Fruit fly (Drosophila melanogaster) whole organism, embryonic: ENCODE measurements around the gene fz.
A peak's percentile ranks its signal among the peaks of the same experiment; 100 is the strongest.

Experiments
- Bdp1 ChIP-seq: fragments of 200-800 bp; sonication (Bioruptor generic); optimal IDR thresholded peaks from 3 replicates; lab custom pipeline; 2016; ENCODE audit warnings: missing biosample characterization, missing genetic modification characterization
- Bgb ChIP-seq: fragments of 200-800 bp; sonication (Bioruptor generic); IDR thresholded peaks from 2 replicates; pipeline ENCODE4 v1.3.6; 2022; ENCODE audit warnings: missing biosample characterization, missing genetic modification characterization; ENCODE audit not compliant: partially characterized antibody
- CG10209 ChIP-seq: fragments of 200-800 bp; sonication (Bioruptor generic); optimal IDR thresholded peaks from 3 replicates; lab custom pipeline; 2017; ENCODE audit warnings: missing biosample characterization, mild to moderate bottlenecking, missing genetic modification characterization, missing genetic modification reagents
- CG11560 ChIP-seq: fragments of 200-800 bp; sonication (Bioruptor generic); IDR thresholded peaks from 3 replicates; pipeline ENCODE4 v1.3.6; 2022; ENCODE audit warnings: missing biosample characterization, missing genetic modification characterization
- CG12744 ChIP-seq: fragments of 200-800 bp; sonication (Bioruptor generic); optimal IDR thresholded peaks from 2 replicates; lab custom pipeline; 2016; ENCODE audit warnings: missing biosample characterization, missing genetic modification characterization
- CG15479 ChIP-seq: fragments of 200-800 bp; sonication (Bioruptor generic); optimal IDR thresholded peaks from 3 replicates; lab custom pipeline; 2019; ENCODE audit warnings: missing biosample characterization, mild to moderate bottlenecking, missing genetic modification characterization, moderate library complexity
- CG17186 ChIP-seq: fragments of 200-800 bp; sonication (Bioruptor generic); optimal IDR thresholded peaks from 3 replicates; lab custom pipeline; 2017; ENCODE audit warnings: missing biosample characterization, missing genetic modification reagents, missing genetic modification characterization
- CG17612 ChIP-seq: fragments of 200-800 bp; sonication (Bioruptor generic); IDR thresholded peaks from 2 replicates; pipeline ENCODE4 v1.3.6; 2022; ENCODE audit warnings: missing biosample characterization, missing genetic modification characterization
- CG4360 ChIP-seq: fragments of 200-800 bp; sonication (Bioruptor generic); IDR thresholded peaks from 2 replicates; pipeline ENCODE4 v1.3.6; 2022; ENCODE audit warnings: missing biosample characterization, missing genetic modification characterization
- CG4854 ChIP-seq: fragments of 200-800 bp; sonication (Bioruptor generic); optimal IDR thresholded peaks from 2 replicates; lab custom pipeline; 2016; ENCODE audit warnings: missing biosample characterization, missing genetic modification characterization, inconsistent platforms
- CG7357 ChIP-seq: fragments of 200-800 bp; sonication (Bioruptor generic); IDR thresholded peaks from 3 replicates; pipeline ENCODE4 v1.3.6; 2022; ENCODE audit warnings: missing biosample characterization, missing genetic modification characterization
- CG8290 ChIP-seq, 3 experiments: fragments of 200-800 bp; sonication (Bioruptor generic); optimal IDR thresholded peaks; 2 replicates each; lab custom pipeline; 2016 to 2019; ENCODE audit warnings: missing biosample characterization in 3 of 3, missing genetic modification characterization in 3 of 3, mild to moderate bottlenecking in 2 of 3, moderate library complexity in 1 of 3
- CG8388 ChIP-seq: fragments of 200-800 bp; sonication (Bioruptor generic); optimal IDR thresholded peaks from 2 replicates; lab custom pipeline; 2019; ENCODE audit warnings: missing biosample characterization, mild to moderate bottlenecking, missing genetic modification characterization, moderate library complexity
- CG9817 ChIP-seq: fragments of 200-800 bp; sonication (Bioruptor generic); optimal IDR thresholded peaks from 2 replicates; lab custom pipeline; 2018; ENCODE audit warnings: missing biosample characterization, mild to moderate bottlenecking, missing genetic modification characterization, moderate library complexity
- Drgx ChIP-seq: fragments of 200-800 bp; sonication (Bioruptor generic); IDR thresholded peaks from 2 replicates; pipeline ENCODE4 v1.3.6; 2022; ENCODE audit warnings: missing biosample characterization, missing genetic modification characterization
- E2f2 ChIP-seq: fragments of 200-800 bp; sonication (Bioruptor generic); IDR thresholded peaks from 2 replicates; pipeline ENCODE4 v1.3.6; 2022; ENCODE audit warnings: missing biosample characterization, missing genetic modification characterization
- Gsc ChIP-seq: fragments of 200-800 bp; sonication (Bioruptor generic); IDR thresholded peaks from 2 replicates; pipeline ENCODE4 v1.3.6; 2022; ENCODE audit warnings: missing biosample characterization, missing genetic modification characterization
- H15 ChIP-seq: fragments of 200-800 bp; sonication (Bioruptor generic); IDR thresholded peaks from 3 replicates; pipeline ENCODE4 v1.3.6; 2022; ENCODE audit warnings: missing biosample characterization, missing genetic modification characterization
- HHEX ChIP-seq: fragments of 200-800 bp; sonication (Bioruptor generic); optimal IDR thresholded peaks from 3 replicates; lab custom pipeline; 2017; ENCODE audit warnings: missing biosample characterization, mild to moderate bottlenecking, missing genetic modification characterization, missing genetic modification reagents
- HLH3B ChIP-seq: fragments of 200-800 bp; sonication (Bioruptor generic); IDR thresholded peaks from 2 replicates; pipeline ENCODE4 v1.3.6; 2022; ENCODE audit warnings: missing biosample characterization, missing genetic modification characterization
- Med ChIP-seq: fragments of 200-800 bp; sonication (Bioruptor generic); peaks from one replicate; lab custom pipeline; 2016; ENCODE audit warnings: missing biosample characterization, missing genetic modification characterization, mild to moderate bottlenecking, inconsistent platforms, moderate library complexity
- Neu2 ChIP-seq: fragments of 200-800 bp; sonication (Bioruptor generic); optimal IDR thresholded peaks from 3 replicates; lab custom pipeline; 2016; ENCODE audit warnings: missing biosample characterization, missing genetic modification characterization, borderline replicate concordance
- Oli ChIP-seq: fragments of 200-800 bp; sonication (Bioruptor generic); optimal IDR thresholded peaks from 2 replicates; lab custom pipeline; 2018; ENCODE audit warnings: missing biosample characterization, mild to moderate bottlenecking, missing genetic modification characterization, moderate library complexity
- Poxn ChIP-seq: fragments of 200-800 bp; sonication (Bioruptor generic); IDR thresholded peaks from 2 replicates; pipeline ENCODE4 v1.3.6; 2022; ENCODE audit warnings: missing biosample characterization, missing genetic modification characterization
- Sox100B ChIP-seq: fragments of 200-800 bp; sonication (Bioruptor generic); optimal IDR thresholded peaks from 3 replicates; lab custom pipeline; 2018; ENCODE audit warnings: missing biosample characterization, mild to moderate bottlenecking, missing genetic modification characterization
- Sry-β ChIP-seq: fragments of 200-800 bp; sonication (Bioruptor generic); optimal IDR thresholded peaks from 2 replicates; lab custom pipeline; 2018; ENCODE audit warnings: missing biosample characterization, mild to moderate bottlenecking, missing genetic modification characterization, moderate library complexity
- ara ChIP-seq: fragments of 200-800 bp; sonication (Bioruptor generic); IDR thresholded peaks from 2 replicates; pipeline ENCODE4 v1.3.6; 2022; ENCODE audit warnings: missing biosample characterization, missing genetic modification characterization
- cas ChIP-seq: fragments of 200-800 bp; sonication (Bioruptor generic); IDR thresholded peaks from 2 replicates; pipeline ENCODE4 v1.3.6; 2022; ENCODE audit warnings: missing biosample characterization, missing genetic modification characterization
- chif ChIP-seq, 2 experiments: fragments of 200-800 bp; sonication (Bioruptor generic); optimal IDR thresholded peaks; 3 replicates each; lab custom pipeline; 2016; ENCODE audit warnings: missing biosample characterization in 2 of 2, missing genetic modification characterization in 2 of 2
- chn ChIP-seq: fragments of 200-800 bp; sonication (Bioruptor generic); optimal IDR thresholded peaks from 2 replicates; lab custom pipeline; 2016; ENCODE audit warnings: missing biosample characterization, missing genetic modification characterization
- dan ChIP-seq: fragments of 200-800 bp; sonication (Bioruptor generic); IDR thresholded peaks from 2 replicates; pipeline ENCODE4 v1.3.6; 2022; ENCODE audit warnings: missing biosample characterization, missing genetic modification characterization
- emc ChIP-seq: fragments of 200-800 bp; sonication (Bioruptor generic); optimal IDR thresholded peaks from 2 replicates; lab custom pipeline; 2016; ENCODE audit warnings: missing biosample characterization, missing genetic modification characterization
- fd102C ChIP-seq: fragments of 200-800 bp; sonication (Bioruptor generic); optimal IDR thresholded peaks from 2 replicates; lab custom pipeline; 2018; ENCODE audit warnings: missing biosample characterization, mild to moderate bottlenecking, missing genetic modification characterization, moderate library complexity
- fd64A ChIP-seq: fragments of 200-800 bp; sonication (Bioruptor generic); optimal IDR thresholded peaks from 3 replicates; lab custom pipeline; 2018; ENCODE audit warnings: missing biosample characterization, mild to moderate bottlenecking, missing genetic modification characterization
- fd96Cb ChIP-seq: fragments of 200-800 bp; sonication (Bioruptor generic); optimal IDR thresholded peaks from 2 replicates; lab custom pipeline; 2018; ENCODE audit warnings: missing biosample characterization, mild to moderate bottlenecking, missing genetic modification characterization, moderate library complexity
- grau ChIP-seq: fragments of 200-800 bp; optimal IDR thresholded peaks from 3 replicates; lab custom pipeline; 2019; ENCODE audit warnings: missing biosample characterization, mild to moderate bottlenecking, missing genetic modification characterization, moderate library complexity
- hbn ChIP-seq: fragments of 200-800 bp; sonication (Bioruptor generic); IDR thresholded peaks from 2 replicates; pipeline ENCODE4 v1.3.6; 2022; ENCODE audit warnings: missing biosample characterization, missing genetic modification characterization; ENCODE audit not compliant: partially characterized antibody
- lab ChIP-seq: fragments of 200-800 bp; sonication (Bioruptor generic); optimal IDR thresholded peaks from 3 replicates; lab custom pipeline; 2017; ENCODE audit warnings: missing biosample characterization, missing genetic modification characterization, mild to moderate bottlenecking, moderate library complexity, missing genetic modification reagents
- org-1 ChIP-seq: fragments of 200-800 bp; sonication (Bioruptor generic); optimal IDR thresholded peaks from 2 replicates; lab custom pipeline; 2017; ENCODE audit warnings: missing biosample characterization, missing genetic modification characterization
- pho ChIP-seq: fragments of 200-800 bp; sonication (Bioruptor generic); optimal IDR thresholded peaks from 2 replicates; lab custom pipeline; 2016; ENCODE audit warnings: missing biosample characterization, missing genetic modification characterization
- repo ChIP-seq: fragments of 200-800 bp; sonication (Bioruptor generic); optimal IDR thresholded peaks from 2 replicates; lab custom pipeline; 2016; ENCODE audit warnings: missing biosample characterization, missing genetic modification characterization
- row ChIP-seq: fragments of 200-800 bp; sonication (Bioruptor generic); IDR thresholded peaks from 3 replicates; pipeline ENCODE4 v1.3.6; 2022; ENCODE audit warnings: missing biosample characterization, missing genetic modification characterization
- sima ChIP-seq: fragments of 200-800 bp; sonication (Bioruptor generic); optimal IDR thresholded peaks from 2 replicates; lab custom pipeline; 2016; ENCODE audit warnings: missing biosample characterization, missing genetic modification characterization
- slbo ChIP-seq: fragments of 200-800 bp; sonication (Bioruptor generic); IDR thresholded peaks from 2 replicates; pipeline ENCODE4 v1.3.6; 2022; ENCODE audit warnings: missing biosample characterization, missing genetic modification characterization
- trem ChIP-seq: fragments of 200-800 bp; optimal IDR thresholded peaks from 3 replicates; lab custom pipeline; 2019; ENCODE audit warnings: missing biosample characterization, mild to moderate bottlenecking, missing genetic modification characterization, moderate library complexity
- usp ChIP-seq: fragments of >200 bp; optimal IDR thresholded peaks from 2 replicates; lab custom pipeline; 2017; ENCODE audit warnings: missing biosample characterization, missing genetic modification characterization
- vnd ChIP-seq: fragments of 200-800 bp; sonication (Bioruptor generic); IDR thresholded peaks from 3 replicates; pipeline ENCODE4 v1.3.6; 2022; ENCODE audit warnings: missing biosample characterization, missing genetic modification characterization; ENCODE audit not compliant: partially characterized antibody
- zfh2 ChIP-seq: fragments of 200-800 bp; sonication (Bioruptor generic); optimal IDR thresholded peaks from 2 replicates; lab custom pipeline; 2016; ENCODE audit warnings: missing biosample characterization, missing genetic modification characterization

The fz gene

dm6 chr3L:14350218-14350617 is 76.1 kb downstream of the fz start (continued):
- TF ChIP-seq CG4854 (GFP tag; lab: Kevin White, UChicago), result no peak
- TF ChIP-seq CG11560 (tag; lab: Robert Waterston, UW), result no peak
- no peak for TF ChIP-seq Poxn (GFP tag; lab: Robert Waterston, UW)
- no peak for TF ChIP-seq CG8388 (GFP tag; lab: Kevin White, UChicago)
- no peak for TF ChIP-seq lab
- no peak for TF ChIP-seq Neu2 (GFP tag; lab: Kevin White, UChicago)
- TF ChIP-seq dan (GFP tag; lab: Robert Waterston, UW), result no peak
- TF ChIP-seq CG8290 (GFP tag; optimal IDR thresholded peaks at IDR 0.05; lab: Kevin White, UChicago), result no peak
- TF ChIP-seq CG8290 (tag; optimal IDR thresholded peaks at IDR 0.05; lab: Kevin White, UChicago), result no peak
- TF ChIP-seq sima (GFP tag; lab: Kevin White, UChicago), result no peak
- no peak for TF ChIP-seq vnd
- no peak for TF ChIP-seq CG17612 (GFP tag; lab: Robert Waterston, UW)
- no peak for TF ChIP-seq Bdp1 (GFP tag; lab: Kevin White, UChicago)
- TF ChIP-seq H15 (GFP tag; lab: Robert Waterston, UW), result no peak
- no peak for TF ChIP-seq Sox100B (GFP tag; lab: Kevin White, UChicago)
- no peak for TF ChIP-seq fd96Cb (tag; lab: Kevin White, UChicago)
- TF ChIP-seq Drgx (GFP tag; lab: Robert Waterston, UW), result no peak
- TF ChIP-seq zfh2 (GFP tag; lab: Kevin White, UChicago), result no peak
- TF ChIP-seq usp (GFP tag; lab: Kevin White, UChicago), result no peak
- no peak for TF ChIP-seq chn (GFP tag; lab: Kevin White, UChicago)
- no peak for TF ChIP-seq hbn (GFP tag; lab: Robert Waterston, UW)
- TF ChIP-seq E2f2 (GFP tag; lab: Robert Waterston, UW), result no peak
- no peak for TF ChIP-seq org-1
- TF ChIP-seq pho (GFP tag; lab: Kevin White, UChicago), result no peak
- no peak for TF ChIP-seq cas (GFP tag; lab: Robert Waterston, UW)
- TF ChIP-seq grau (tag; lab: Kevin White, UChicago), result no peak
- no peak for TF ChIP-seq repo (GFP tag; lab: Kevin White, UChicago)
- TF ChIP-seq CG15479 (GFP tag; lab: Kevin White, UChicago), result no peak
- TF ChIP-seq HLH3B (GFP tag; lab: Robert Waterston, UW), result no peak
- TF ChIP-seq emc (GFP tag; lab: Kevin White, UChicago), result no peak
- no peak for TF ChIP-seq fd102C (GFP tag; lab: Kevin White, UChicago)
- TF ChIP-seq Gsc (GFP tag; lab: Robert Waterston, UW), result no peak
- TF ChIP-seq Bgb (GFP tag; lab: Robert Waterston, UW), result no peak
- no peak for TF ChIP-seq CG12744 (GFP tag; lab: Kevin White, UChicago)
- no peak for TF ChIP-seq slbo
- TF ChIP-seq trem (tag; lab: Kevin White, UChicago), result no peak
- no peak for TF ChIP-seq Sry-β
- TF ChIP-seq CG10209 (GFP tag; lab: Kevin White, UChicago), result no peak
- no peak for TF ChIP-seq CG4360 (GFP tag; lab: Robert Waterston, UW)
- TF ChIP-seq CG9817 (tag; lab: Kevin White, UChicago), result no peak
- TF ChIP-seq CG7357 (GFP tag; lab: Robert Waterston, UW), result no peak
- TF ChIP-seq HHEX (GFP tag; lab: Kevin White, UChicago), result no peak
- TF ChIP-seq fd64A (GFP tag; lab: Kevin White, UChicago), result no peak
- TF ChIP-seq chif (GFP tag; optimal IDR thresholded peaks at IDR 0.05; lab: Kevin White, UChicago), result no peak
- TF ChIP-seq ara, result no peak
- TF ChIP-seq CG17186, result no peak
- TF ChIP-seq row (GFP tag; lab: Robert Waterston, UW), result peak; percentile 34; the same call in 2 of the 3 replicates
- peak; percentile 53 for TF ChIP-seq Med (GFP tag; lab: Kevin White, UChicago)
- no peak for TF ChIP-seq Oli
